Worm (Caenorhabditis elegans): ENCODE results near the gene ins-12.

ins-12 gene

DNA sequence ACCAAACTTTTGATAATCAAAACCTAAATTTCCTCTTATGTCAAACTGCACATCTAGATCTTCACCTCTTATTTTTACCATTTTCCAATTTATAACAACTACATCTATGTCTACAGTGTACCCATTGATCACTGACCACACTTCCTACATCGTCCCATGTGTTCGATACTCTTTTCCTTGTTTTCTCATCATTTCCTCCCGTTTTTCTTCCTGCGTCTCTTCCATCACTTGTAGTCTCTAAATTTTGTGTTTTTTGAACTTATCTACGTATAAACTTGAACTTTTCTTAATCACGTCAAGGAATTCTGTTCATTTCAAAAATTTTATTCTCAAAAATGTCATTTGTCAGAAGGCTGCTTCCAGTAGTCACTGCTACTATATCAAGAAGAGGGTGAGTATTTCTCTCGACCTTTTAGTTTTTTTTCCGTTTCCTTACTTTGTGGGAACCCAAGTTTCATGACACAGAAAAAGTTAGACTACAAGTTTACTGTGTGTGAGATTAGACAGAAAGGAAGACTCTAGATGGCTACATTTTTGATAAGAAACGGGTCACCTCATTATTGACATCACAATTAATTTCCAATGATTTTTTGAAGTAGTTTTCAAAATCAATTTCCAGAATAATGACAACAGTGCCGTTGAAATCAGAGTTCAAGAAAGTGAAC is 17.8 kb downstream of the ins-12 start:
- TF ChIP-seq mep-1 (tag; optimal IDR thresholded peaks at IDR 0.05) (no peak), fkh-8 (tag; optimal IDR thresholded peaks at IDR 0.05) (no peak), nhr-47 (tag; optimal IDR thresholded peaks at IDR 0.05) (peak; percentile 45), aha-1 (tag; optimal IDR thresholded peaks at IDR 0.05) (no peak), snu-23 (GFP tag; optimal IDR thresholded peaks at IDR 0.05) (peak; percentile 81), grh-1 (GFP tag; IDR thresholded peaks at IDR 0.05) (peak; percentile 34; the same call in 1 of the 2 replicates), isw-1 (GFP tag; IDR thresholded peaks at IDR 0.05) (no peak), ceh-90 (tag; optimal IDR thresholded peaks at IDR 0.05) (no peak), hpl-2 (GFP tag; optimal IDR thresholded peaks at IDR 0.05) (no peak), elt-2 (tag; optimal IDR thresholded peaks at IDR 0.05) (peak; percentile 57), zip-4 (GFP tag; optimal IDR thresholded peaks at IDR 0.05) (no peak), hlh-17 (GFP tag; optimal IDR thresholded peaks at IDR 0.05; ENCODE audit: borderline replicate concordance) (no peak), ceh-82 (tag; optimal IDR thresholded peaks at IDR 0.05) (no peak), dpl-1 (GFP tag; optimal IDR thresholded peaks at IDR 0.05) (no peak), sptf-1 (tag; optimal IDR thresholded peaks at IDR 0.05) (no peak), swsn-7 (tag; optimal IDR thresholded peaks at IDR 0.05) (peak; percentile 10), ztf-4 (tag; optimal IDR thresholded peaks at IDR 0.05) (peak; percentile 58), C16A3.4 (tag; optimal IDR thresholded peaks at IDR 0.05) (no peak), efl-1 (optimal IDR thresholded peaks at IDR 0.05) (no peak), efl-1 (GFP tag; optimal IDR thresholded peaks at IDR 0.05 in 1 of 2) (peak in 1 of 2 experiments; percentile 85), nhr-237 (tag; optimal IDR thresholded peaks at IDR 0.05) (no peak), mef-2 (tag; optimal IDR thresholded peaks at IDR 0.05) (no peak), unc-86 (tag; optimal IDR thresholded peaks at IDR 0.05) (no peak), lir-3 (tag; optimal IDR thresholded peaks at IDR 0.05; ENCODE audit: poor library complexity) (no peak), nhr-76 (tag; optimal IDR thresholded peaks at IDR 0.05) (no peak), alr-1 (tag; optimal IDR thresholded peaks at IDR 0.05; ENCODE audit: borderline replicate concordance) (no peak), ces-1 (GFP tag; optimal IDR thresholded peaks at IDR 0.05) (no peak), unc-98 (GFP tag; IDR thresholded peaks at IDR 0.05) (no peak), ceh-63 (GFP tag; optimal IDR thresholded peaks at IDR 0.05) (no peak), skn-1 (tag; optimal IDR thresholded peaks at IDR 0.05) (peak; percentile 82), lin-15B (tag; optimal IDR thresholded peaks at IDR 0.05) (no peak), pag-3 (tag; optimal IDR thresholded peaks at IDR 0.05; ENCODE audit: borderline replicate concordance, insufficient read depth) (no peak), F16B12.6 (tag; optimal IDR thresholded peaks at IDR 0.05) (no peak), ztf-11 (tag; optimal IDR thresholded peaks at IDR 0.05) (no peak), blmp-1 (tag; optimal IDR thresholded peaks at IDR 0.05) (peak; percentile 13), pax-3 (tag; optimal IDR thresholded peaks at IDR 0.05) (no peak), mdl-1 (tag; optimal IDR thresholded peaks at IDR 0.05) (no peak), lin-14 (GFP tag; optimal IDR thresholded peaks at IDR 0.05) (peak; percentile 70), aly-2 (tag; optimal IDR thresholded peaks at IDR 0.05) (no peak), efl-3 (GFP tag; optimal IDR thresholded peaks at IDR 0.05) (no peak), nhr-90 (tag; optimal IDR thresholded peaks at IDR 0.05; ENCODE audit: poor library complexity) (peak; percentile 63), nhr-20 (tag; optimal IDR thresholded peaks at IDR 0.05) (peak; percentile 82), nhr-28 (tag; optimal IDR thresholded peaks at IDR 0.05) (no peak), sox-4 (tag; optimal IDR thresholded peaks at IDR 0.05) (no peak), ceh-88 (GFP tag; IDR thresholded peaks at IDR 0.05) (no peak), unc-30 (tag; optimal IDR thresholded peaks at IDR 0.05) (no peak), fkh-4 (tag; optimal IDR thresholded peaks at IDR 0.05; ENCODE audit: borderline replicate concordance) (no peak), lsy-2 (tag; optimal IDR thresholded peaks at IDR 0.05) (peak in 1 of 2 experiments; percentile 40), ceh-8 (GFP tag; optimal IDR thresholded peaks at IDR 0.05) (no peak), egl-13 (tag; optimal IDR thresholded peaks at IDR 0.05) (no peak), nhr-85 (tag) (peak; percentile 93), nhr-77 (tag; optimal IDR thresholded peaks at IDR 0.05) (no peak)

Measured in whole organism, L1 larva.